Worm (Caenorhabditis elegans) whole organism, L1 larva: ENCODE measurements around the gene C54F6.17.
A peak's percentile ranks its signal among the peaks of the same experiment; 100 is the strongest.

Experiments
- F16B12.6 ChIP-seq: fragments of 150-350 bp; optimal IDR thresholded peaks from 2 replicates; lab custom pipeline; 2014; ENCODE audit warnings: missing biosample characterization, missing genetic modification characterization
- Y116A8C.19 ChIP-seq: sonication (generic microtip); optimal IDR thresholded peaks from 2 replicates; lab custom pipeline; 2016; ENCODE audit warnings: missing compliant biosample characterization, missing genetic modification characterization, borderline replicate concordance
- aha-1 ChIP-seq: fragments of 150-350 bp; optimal IDR thresholded peaks from 2 replicates; lab custom pipeline; 2014; ENCODE audit warnings: missing biosample characterization, missing genetic modification characterization
- ama-1 ChIP-seq: fragments of 150-350 bp; optimal IDR thresholded peaks from 2 replicates; lab custom pipeline; 2014
- blmp-1 ChIP-seq: fragments of 150-350 bp; optimal IDR thresholded peaks from 2 replicates; lab custom pipeline; 2014; ENCODE audit warnings: missing biosample characterization, missing genetic modification characterization
- ceh-63 ChIP-seq: fragments of 200-800 bp; sonication (Bioruptor generic); optimal IDR thresholded peaks from 2 replicates; lab custom pipeline; 2018; ENCODE audit warnings: mild to moderate bottlenecking, missing genetic modification characterization, missing compliant biosample characterization
- ceh-82 ChIP-seq, 3 experiments: fragments of 150-350 bp in 1 of 3; sonication (generic microtip) in 2 of 3; optimal IDR thresholded peaks; 2 replicates each; lab custom pipeline; 2014 to 2017; ENCODE audit warnings: missing biosample characterization in 3 of 3, missing genetic modification characterization in 3 of 3
- ces-1 ChIP-seq: fragments of 150-350 bp; optimal IDR thresholded peaks from 2 replicates; lab custom pipeline; 2014; ENCODE audit warnings: missing biosample characterization, missing genetic modification reagents, missing genetic modification characterization
- dsc-1 ChIP-seq: sonication (generic microtip); optimal IDR thresholded peaks from 2 replicates; lab custom pipeline; 2016; ENCODE audit warnings: mild to moderate bottlenecking, missing genetic modification characterization, missing compliant biosample characterization
- efl-1 ChIP-seq, 4 experiments: fragments of 150-350 bp; optimal IDR thresholded peaks in 3 of 4; peaks in 1 of 4; 1 replicate in 1 of 4; 2 replicates in 3 of 4; lab custom pipeline; 2014; ENCODE audit warnings: missing biosample characterization in 2 of 4, missing genetic modification characterization in 2 of 4, missing genetic modification reagents in 2 of 4
- egl-27 ChIP-seq, 2 experiments: fragments of 150-350 bp in 1 of 2; sonication (generic microtip); optimal IDR thresholded peaks; 3 replicates each; lab custom pipeline; 2017 to 2018; ENCODE audit warnings: missing biosample characterization in 2 of 2, missing genetic modification characterization in 2 of 2, missing genetic modification reagents in 2 of 2
- fkh-10 ChIP-seq: sonication (generic microtip); optimal IDR thresholded peaks from 2 replicates; lab custom pipeline; 2017; ENCODE audit warnings: missing biosample characterization, missing genetic modification reagents, missing genetic modification characterization
- fkh-4 ChIP-seq: sonication (generic microtip); optimal IDR thresholded peaks from 2 replicates; lab custom pipeline; 2016; ENCODE audit warnings: missing compliant biosample characterization, missing genetic modification characterization, borderline replicate concordance
- fkh-8 ChIP-seq: sonication (generic microtip); optimal IDR thresholded peaks from 2 replicates; lab custom pipeline; 2016; ENCODE audit warnings: mild to moderate bottlenecking, missing genetic modification characterization, missing compliant biosample characterization
- hlh-17 ChIP-seq: fragments of 200-800 bp; sonication (Bioruptor generic); optimal IDR thresholded peaks from 2 replicates; lab custom pipeline; 2018; ENCODE audit warnings: missing genetic modification characterization, mild to moderate bottlenecking, missing compliant biosample characterization, moderate library complexity, borderline replicate concordance
- hpl-2 ChIP-seq: fragments of 150-350 bp; optimal IDR thresholded peaks from 2 replicates; lab custom pipeline; 2014; ENCODE audit warnings: missing biosample characterization, missing genetic modification reagents, missing genetic modification characterization
- isw-1 ChIP-seq: fragments of 200-800 bp; sonication (Bioruptor generic); IDR thresholded peaks from 2 replicates; pipeline ENCODE4 v1.3.6; 2022; ENCODE audit warnings: missing genetic modification characterization, missing compliant biosample characterization
- lin-14 ChIP-seq: fragments of 200-800 bp; sonication (Bioruptor generic); optimal IDR thresholded peaks from 2 replicates; lab custom pipeline; 2018; ENCODE audit warnings: mild to moderate bottlenecking, missing genetic modification characterization, moderate library complexity, missing compliant biosample characterization
- lin-15B ChIP-seq: fragments of 150-350 bp; sonication (generic microtip); optimal IDR thresholded peaks from 3 replicates; lab custom pipeline; 2014; ENCODE audit warnings: missing biosample characterization, missing genetic modification characterization
- lin-35 ChIP-seq, 2 experiments: fragments of 150-350 bp; optimal IDR thresholded peaks; 2 replicates each; lab custom pipeline; 2014; ENCODE audit warnings: missing biosample characterization in 2 of 2, missing genetic modification characterization in 2 of 2, missing genetic modification reagents in 2 of 2
- lsy-2 ChIP-seq, 2 experiments: fragments of 150-350 bp; optimal IDR thresholded peaks; 2 replicates each; lab custom pipeline; 2014; ENCODE audit warnings: missing biosample characterization in 2 of 2, missing genetic modification characterization in 2 of 2
- mdl-1 ChIP-seq, 2 experiments: fragments of 150-350 bp; optimal IDR thresholded peaks; 2 replicates each; lab custom pipeline; 2014 to 2017; ENCODE audit warnings: missing biosample characterization in 2 of 2, missing genetic modification characterization in 2 of 2, inconsistent platforms in 1 of 2
- mef-2 ChIP-seq: fragments of 150-350 bp; optimal IDR thresholded peaks from 2 replicates; lab custom pipeline; 2014; ENCODE audit warnings: missing biosample characterization, missing genetic modification characterization
- mep-1 ChIP-seq: fragments of 150-350 bp; optimal IDR thresholded peaks from 2 replicates; lab custom pipeline; 2014; ENCODE audit warnings: missing biosample characterization, missing genetic modification characterization
- nhr-11 ChIP-seq: fragments of 150-350 bp; optimal IDR thresholded peaks from 2 replicates; lab custom pipeline; 2014; ENCODE audit warnings: missing biosample characterization, missing genetic modification characterization
- nhr-19 ChIP-seq: fragments of 200-800 bp; sonication (Bioruptor generic); conservative IDR thresholded peaks from 2 replicates; pipeline ENCODE4 v1.3.6; 2022; ENCODE audit warnings: missing genetic modification characterization, missing compliant biosample characterization
- nhr-20 ChIP-seq: sonication (generic microtip); optimal IDR thresholded peaks from 2 replicates; lab custom pipeline; 2016; ENCODE audit warnings: mild to moderate bottlenecking, missing genetic modification characterization, missing compliant biosample characterization
- nhr-47 ChIP-seq: sonication (generic microtip); optimal IDR thresholded peaks from 2 replicates; lab custom pipeline; 2016; ENCODE audit warnings: mild to moderate bottlenecking, missing genetic modification characterization, moderate library complexity, missing compliant biosample characterization
- pax-3 ChIP-seq: fragments of 200-800 bp; sonication (Bioruptor generic); optimal IDR thresholded peaks from 2 replicates; lab custom pipeline; 2018; ENCODE audit warnings: mild to moderate bottlenecking, missing genetic modification characterization, moderate library complexity, missing compliant biosample characterization
- pqm-1 ChIP-seq: sonication (generic microtip); optimal IDR thresholded peaks from 3 replicates; lab custom pipeline; 2017; ENCODE audit warnings: missing biosample characterization, missing genetic modification characterization
- snu-23 ChIP-seq: sonication (generic microtip); optimal IDR thresholded peaks from 2 replicates; lab custom pipeline; 2016; ENCODE audit warnings: missing genetic modification characterization, missing compliant biosample characterization
- sox-4 ChIP-seq: sonication (generic microtip); optimal IDR thresholded peaks from 2 replicates; lab custom pipeline; 2016; ENCODE audit warnings: missing genetic modification characterization, missing compliant biosample characterization
- sptf-1 ChIP-seq: fragments of 150-350 bp; optimal IDR thresholded peaks from 2 replicates; lab custom pipeline; 2014; ENCODE audit warnings: missing biosample characterization, missing genetic modification characterization
- sup-37 ChIP-seq: fragments of 200-800 bp; sonication (Bioruptor generic); optimal IDR thresholded peaks from 2 replicates; lab custom pipeline; 2018; ENCODE audit warnings: mild to moderate bottlenecking, missing genetic modification characterization, missing compliant biosample characterization
- swsn-7 ChIP-seq: sonication (generic microtip); optimal IDR thresholded peaks from 2 replicates; lab custom pipeline; 2016; ENCODE audit warnings: missing genetic modification characterization, missing compliant biosample characterization
- tbx-2 ChIP-seq: sonication (generic microtip); optimal IDR thresholded peaks from 2 replicates; lab custom pipeline; 2016; ENCODE audit warnings: missing genetic modification characterization, missing compliant biosample characterization
- unc-130 ChIP-seq: fragments of 150-350 bp; optimal IDR thresholded peaks from 2 replicates; lab custom pipeline; 2017; ENCODE audit warnings: missing biosample characterization, missing genetic modification characterization, inconsistent platforms
- unc-30 ChIP-seq: sonication (generic microtip); optimal IDR thresholded peaks from 2 replicates; lab custom pipeline; 2017; ENCODE audit warnings: missing biosample characterization, missing genetic modification characterization
- unc-62 ChIP-seq: fragments of 150-350 bp; optimal IDR thresholded peaks from 2 replicates; lab custom pipeline; 2014; ENCODE audit warnings: missing biosample characterization, missing genetic modification reagents, missing genetic modification characterization
- unc-98 ChIP-seq: fragments of 200-800 bp; sonication (Bioruptor generic); IDR thresholded peaks from 2 replicates; pipeline ENCODE4 v1.3.6; 2022; ENCODE audit warnings: missing genetic modification characterization, missing compliant biosample characterization
- zag-1 ChIP-seq: fragments of 150-350 bp; optimal IDR thresholded peaks from 2 replicates; lab custom pipeline; 2014; ENCODE audit warnings: missing biosample characterization, missing genetic modification characterization
- ztf-11 ChIP-seq, 2 experiments: sonication (generic microtip); optimal IDR thresholded peaks; 2 replicates each; lab custom pipeline; 2016 to 2017; ENCODE audit warnings: missing genetic modification characterization in 2 of 2, missing biosample characterization in 1 of 2, missing compliant biosample characterization in 1 of 2
- ztf-4 ChIP-seq: fragments of 150-350 bp; optimal IDR thresholded peaks from 2 replicates; lab custom pipeline; 2014; ENCODE audit warnings: missing biosample characterization, missing genetic modification characterization

C54F6.17 gene

ce11 chrV:7558693-7559092, 31.4 kb downstream of the C54F6.17 start, which contains the start of gene ets-7:
Gene ets-7 (minus strand): TSS chrV:7558793.
- TF ChIP-seq efl-1 (optimal IDR thresholded peaks at IDR 0.05; lab: Kevin White, UChicago) (no peak), efl-1 (GFP tag; optimal IDR thresholded peaks at IDR 0.05 in 1 of 2; lab: Kevin White, UChicago) (peak in 1 of 2 experiments; percentile 33), lin-14 (GFP tag; lab: Kevin White, UChicago) (no peak), dsc-1 (no peak), sup-37 (GFP tag; lab: Kevin White, UChicago) (no peak), isw-1 (GFP tag; lab: Robert Waterston, UW) (no peak), fkh-8 (no peak), tbx-2 (no peak)

- no peak for TF ChIP-seq hpl-2 (GFP tag; lab: Kevin White, UChicago)
- TF ChIP-seq sox-4, result no peak
- no peak for TF ChIP-seq nhr-20 (tag; lab: Kevin White, UChicago)
- TF ChIP-seq ceh-82 (tag; optimal IDR thresholded peaks at IDR 0.05; lab: Kevin White, UChicago), result no peak
- TF ChIP-seq unc-30, result no peak
- no peak for TF ChIP-seq F16B12.6 (tag; lab: Kevin White, UChicago)
- no peak for TF ChIP-seq hlh-17 (GFP tag; lab: Kevin White, UChicago)
These were observed 35.7 kb downstream of the C54F6.17 start, which contains the start of gene F19F10.1 for ce11 chrV:7562947-7563346. Gene F19F10.1 (plus strand): TSS chrV:7563247.

- no peak for TF ChIP-seq sox-4
- TF ChIP-seq snu-23 (GFP tag; lab: Kevin White, UChicago), result no peak
- no peak for TF ChIP-seq hlh-17 (GFP tag; lab: Kevin White, UChicago)
- TF ChIP-seq unc-130 (tag; lab: Kevin White, UChicago), result no peak
- TF ChIP-seq mep-1 (tag; lab: Kevin White, UChicago), result no peak
- TF ChIP-seq unc-62 (GFP tag; lab: Kevin White, UChicago), result no peak
- TF ChIP-seq ztf-4 (tag; lab: Kevin White, UChicago), result no peak
These were observed 43.0 kb downstream of the C54F6.17 start, which contains the start of gene clec-212 for ce11 chrV:7570290-7570689. Gene clec-212 (minus strand): TSS chrV:7570390.

ce11 chrV:7570955-7571354, 43.7 kb downstream of the C54F6.17 start, which contains the start of gene F19F10.14:
Gene F19F10.14 (minus strand): TSS chrV:7571055.
- TF ChIP-seq aha-1 (tag; lab: Kevin White, UChicago) (no peak), ces-1 (no peak), lin-35 (GFP tag; optimal IDR thresholded peaks at IDR 0.05; lab: Kevin White, UChicago) (no peak), fkh-10 (GFP tag; lab: Kevin White, UChicago) (no peak), blmp-1 (tag; lab: Kevin White, UChicago) (no peak), sptf-1 (tag; lab: Kevin White, UChicago) (no peak)

ce11 chrV:7575563-7575962, 48.3 kb downstream of the C54F6.17 start, which contains the start of the genes snu-66 and ints-9:
Gene snu-66 (minus strand): TSS chrV:7575670.
Gene ints-9 (plus strand): TSS chrV:7575802.
- TF ChIP-seq nhr-11 (tag; lab: Kevin White, UChicago) (no peak), nhr-47 (tag; lab: Kevin White, UChicago) (peak; percentile 81), fkh-10 (GFP tag; lab: Kevin White, UChicago) (no peak), egl-27 (tag; optimal IDR thresholded peaks at IDR 0.05; lab: Kevin White, UChicago) (no peak), pqm-1 (tag; lab: Kevin White, UChicago) (no peak), zag-1 (tag; lab: Kevin White, UChicago) (no peak), ceh-82 (tag; optimal IDR thresholded peaks at IDR 0.05; lab: Kevin White, UChicago) (peak; percentile 66 to 81 (median 67)), ztf-11 (tag; optimal IDR thresholded peaks at IDR 0.05; lab: Kevin White, UChicago) (peak in 1 of 2 experiments; percentile 33), fkh-4 (no peak), ces-1 (no peak), pax-3 (tag; lab: Kevin White, UChicago) (no peak), sptf-1 (tag; lab: Kevin White, UChicago) (no peak), nhr-20 (tag; lab: Kevin White, UChicago) (peak; percentile 77), ceh-63 (GFP tag; lab: Kevin White, UChicago) (no peak), lsy-2 (tag; optimal IDR thresholded peaks at IDR 0.05; lab: Kevin White, UChicago) (peak; percentile 79 to 80), unc-98 (GFP tag; lab: Robert Waterston, UW) (no peak), nhr-19 (GFP tag; lab: Robert Waterston, UW) (peak; percentile 70), unc-130 (tag; lab: Kevin White, UChicago) (peak; percentile 71), lin-14 (GFP tag; lab: Kevin White, UChicago) (peak; percentile 66), mdl-1 (tag; optimal IDR thresholded peaks at IDR 0.05; lab: Kevin White, UChicago) (peak in 1 of 2 experiments; percentile 41), swsn-7 (tag; lab: Kevin White, UChicago) (peak; percentile 80), Y116A8C.19 (tag; lab: Kevin White, UChicago) (no peak), mef-2 (tag; lab: Kevin White, UChicago) (no peak), sup-37 (GFP tag; lab: Kevin White, UChicago) (no peak), ama-1 (lab: Kevin White, UChicago) (peak; percentile 29), F16B12.6 (tag; lab: Kevin White, UChicago) (peak; percentile 36), ztf-4 (tag; lab: Kevin White, UChicago) (no peak), lin-15B (tag; lab: Kevin White, UChicago) (peak; percentile 63)
